Worm (Caenorhabditis elegans) whole organism, L1 larva: ENCODE data around the gene srw-127.

Experiments
- C34B4.2 ChIP-seq: sonication (generic microtip); optimal IDR thresholded peaks from 2 replicates; lab custom pipeline; 2017; ENCODE audit warnings: mild to moderate bottlenecking, missing genetic modification characterization, missing compliant biosample characterization
- Y116A8C.19 ChIP-seq: sonication (generic microtip); optimal IDR thresholded peaks from 2 replicates; lab custom pipeline; 2016; ENCODE audit warnings: missing compliant biosample characterization, missing genetic modification characterization, borderline replicate concordance
- blmp-1 ChIP-seq: fragments of 150-350 bp; optimal IDR thresholded peaks from 2 replicates; lab custom pipeline; 2014; ENCODE audit warnings: missing biosample characterization, missing genetic modification characterization
- ceh-8 ChIP-seq: fragments of 200-800 bp; sonication (Bioruptor generic); optimal IDR thresholded peaks from 2 replicates; lab custom pipeline; 2018; ENCODE audit warnings: mild to moderate bottlenecking, missing genetic modification characterization, moderate library complexity, missing compliant biosample characterization
- ceh-82 ChIP-seq, 3 experiments: fragments of 150-350 bp in 1 of 3; sonication (generic microtip) in 2 of 3; optimal IDR thresholded peaks; 2 replicates each; lab custom pipeline; 2014 to 2017; ENCODE audit warnings: missing biosample characterization in 3 of 3, missing genetic modification characterization in 3 of 3
- efl-1 ChIP-seq, 4 experiments: fragments of 150-350 bp; optimal IDR thresholded peaks in 3 of 4; peaks in 1 of 4; 1 replicate in 1 of 4; 2 replicates in 3 of 4; lab custom pipeline; 2014; ENCODE audit warnings: missing biosample characterization in 2 of 4, missing genetic modification characterization in 2 of 4, missing genetic modification reagents in 2 of 4
- egl-13 ChIP-seq: sonication (generic microtip); optimal IDR thresholded peaks from 2 replicates; lab custom pipeline; 2016; ENCODE audit warnings: missing genotype, missing genetic modification reagents, missing genetic modification characterization, missing compliant biosample characterization
- elt-2 ChIP-seq: sonication (generic microtip); optimal IDR thresholded peaks from 2 replicates; lab custom pipeline; 2016; ENCODE audit warnings: missing genetic modification characterization, mild to moderate bottlenecking, inconsistent platforms, missing compliant biosample characterization, missing genetic modification reagents
- ets-5 ChIP-seq: fragments of 200-800 bp; sonication (Bioruptor generic); IDR thresholded peaks from 2 replicates; pipeline ENCODE4 v1.3.6; 2022; ENCODE audit warnings: missing genetic modification characterization, missing compliant biosample characterization
- fkh-4 ChIP-seq: sonication (generic microtip); optimal IDR thresholded peaks from 2 replicates; lab custom pipeline; 2016; ENCODE audit warnings: missing compliant biosample characterization, missing genetic modification characterization, borderline replicate concordance
- fos-1 ChIP-seq: fragments of 150-350 bp; optimal IDR thresholded peaks from 2 replicates; lab custom pipeline; 2014; ENCODE audit warnings: missing biosample characterization, missing genetic modification characterization
- hpl-2 ChIP-seq: fragments of 150-350 bp; optimal IDR thresholded peaks from 2 replicates; lab custom pipeline; 2014; ENCODE audit warnings: missing biosample characterization, missing genetic modification reagents, missing genetic modification characterization
- isw-1 ChIP-seq: fragments of 200-800 bp; sonication (Bioruptor generic); IDR thresholded peaks from 2 replicates; pipeline ENCODE4 v1.3.6; 2022; ENCODE audit warnings: missing genetic modification characterization, missing compliant biosample characterization
- lin-14 ChIP-seq: fragments of 200-800 bp; sonication (Bioruptor generic); optimal IDR thresholded peaks from 2 replicates; lab custom pipeline; 2018; ENCODE audit warnings: mild to moderate bottlenecking, missing genetic modification characterization, moderate library complexity, missing compliant biosample characterization
- lin-15B ChIP-seq: fragments of 150-350 bp; sonication (generic microtip); optimal IDR thresholded peaks from 3 replicates; lab custom pipeline; 2014; ENCODE audit warnings: missing biosample characterization, missing genetic modification characterization
- lin-39 ChIP-seq: fragments of 150-350 bp; optimal IDR thresholded peaks from 2 replicates; lab custom pipeline; 2014; ENCODE audit warnings: missing biosample characterization, missing genetic modification reagents, missing genetic modification characterization
- lir-3 ChIP-seq: sonication (generic microtip); optimal IDR thresholded peaks from 2 replicates; lab custom pipeline; 2016; ENCODE audit warnings: mild to moderate bottlenecking, missing genetic modification characterization, moderate library complexity, missing compliant biosample characterization; ENCODE audit not compliant: poor library complexity
- lsy-2 ChIP-seq, 2 experiments: fragments of 150-350 bp; optimal IDR thresholded peaks; 2 replicates each; lab custom pipeline; 2014; ENCODE audit warnings: missing biosample characterization in 2 of 2, missing genetic modification characterization in 2 of 2
- mef-2 ChIP-seq: fragments of 150-350 bp; optimal IDR thresholded peaks from 2 replicates; lab custom pipeline; 2014; ENCODE audit warnings: missing biosample characterization, missing genetic modification characterization
- nhr-12 ChIP-seq: sonication (generic microtip); optimal IDR thresholded peaks from 2 replicates; lab custom pipeline; 2017; ENCODE audit warnings: missing biosample characterization, missing genetic modification characterization
- nhr-19 ChIP-seq: fragments of 200-800 bp; sonication (Bioruptor generic); conservative IDR thresholded peaks from 2 replicates; pipeline ENCODE4 v1.3.6; 2022; ENCODE audit warnings: missing genetic modification characterization, missing compliant biosample characterization
- nhr-20 ChIP-seq: sonication (generic microtip); optimal IDR thresholded peaks from 2 replicates; lab custom pipeline; 2016; ENCODE audit warnings: mild to moderate bottlenecking, missing genetic modification characterization, missing compliant biosample characterization
- nhr-47 ChIP-seq: sonication (generic microtip); optimal IDR thresholded peaks from 2 replicates; lab custom pipeline; 2016; ENCODE audit warnings: mild to moderate bottlenecking, missing genetic modification characterization, moderate library complexity, missing compliant biosample characterization
- nhr-71 ChIP-seq: sonication (generic microtip); optimal IDR thresholded peaks from 2 replicates; lab custom pipeline; 2016; ENCODE audit warnings: mild to moderate bottlenecking, missing genetic modification characterization, moderate library complexity, missing compliant biosample characterization
- nhr-76 ChIP-seq: sonication (generic microtip); optimal IDR thresholded peaks from 2 replicates; lab custom pipeline; 2017; ENCODE audit warnings: missing biosample characterization, missing genetic modification characterization
- nhr-90 ChIP-seq: sonication (generic microtip); optimal IDR thresholded peaks from 2 replicates; lab custom pipeline; 2016; ENCODE audit warnings: mild to moderate bottlenecking, missing genetic modification characterization, missing compliant biosample characterization; ENCODE audit not compliant: poor library complexity
- rnt-1 ChIP-seq: sonication (generic microtip); optimal IDR thresholded peaks from 2 replicates; lab custom pipeline; 2016; ENCODE audit warnings: mild to moderate bottlenecking, missing genetic modification characterization, moderate library complexity, missing compliant biosample characterization
- skn-1 ChIP-seq: fragments of 150-350 bp; optimal IDR thresholded peaks from 2 replicates; lab custom pipeline; 2014; ENCODE audit warnings: missing biosample characterization, missing genetic modification characterization
- snpc-4 ChIP-seq: fragments of 150-350 bp; optimal IDR thresholded peaks from 2 replicates; lab custom pipeline; 2014; ENCODE audit warnings: missing biosample characterization, missing genetic modification characterization
- sox-4 ChIP-seq: sonication (generic microtip); optimal IDR thresholded peaks from 2 replicates; lab custom pipeline; 2016; ENCODE audit warnings: missing genetic modification characterization, missing compliant biosample characterization
- sup-37 ChIP-seq: fragments of 200-800 bp; sonication (Bioruptor generic); optimal IDR thresholded peaks from 2 replicates; lab custom pipeline; 2018; ENCODE audit warnings: mild to moderate bottlenecking, missing genetic modification characterization, missing compliant biosample characterization
- swsn-7 ChIP-seq: sonication (generic microtip); optimal IDR thresholded peaks from 2 replicates; lab custom pipeline; 2016; ENCODE audit warnings: missing genetic modification characterization, missing compliant biosample characterization
- unc-130 ChIP-seq: fragments of 150-350 bp; optimal IDR thresholded peaks from 2 replicates; lab custom pipeline; 2017; ENCODE audit warnings: missing biosample characterization, missing genetic modification characterization, inconsistent platforms
- unc-30 ChIP-seq: sonication (generic microtip); optimal IDR thresholded peaks from 2 replicates; lab custom pipeline; 2017; ENCODE audit warnings: missing biosample characterization, missing genetic modification characterization
- unc-98 ChIP-seq: fragments of 200-800 bp; sonication (Bioruptor generic); IDR thresholded peaks from 2 replicates; pipeline ENCODE4 v1.3.6; 2022; ENCODE audit warnings: missing genetic modification characterization, missing compliant biosample characterization
- vab-15 ChIP-seq: sonication (generic microtip); optimal IDR thresholded peaks from 2 replicates; lab custom pipeline; 2017; ENCODE audit warnings: missing genotype, mild to moderate bottlenecking, missing genetic modification characterization, missing compliant biosample characterization
- zag-1 ChIP-seq: fragments of 150-350 bp; optimal IDR thresholded peaks from 2 replicates; lab custom pipeline; 2014; ENCODE audit warnings: missing biosample characterization, missing genetic modification characterization
- zip-4 ChIP-seq: fragments of 200-800 bp; sonication (Bioruptor generic); optimal IDR thresholded peaks from 2 replicates; lab custom pipeline; 2018; ENCODE audit warnings: mild to moderate bottlenecking, missing genetic modification characterization, moderate library complexity, missing compliant biosample characterization

srw-127 gene

DNA sequence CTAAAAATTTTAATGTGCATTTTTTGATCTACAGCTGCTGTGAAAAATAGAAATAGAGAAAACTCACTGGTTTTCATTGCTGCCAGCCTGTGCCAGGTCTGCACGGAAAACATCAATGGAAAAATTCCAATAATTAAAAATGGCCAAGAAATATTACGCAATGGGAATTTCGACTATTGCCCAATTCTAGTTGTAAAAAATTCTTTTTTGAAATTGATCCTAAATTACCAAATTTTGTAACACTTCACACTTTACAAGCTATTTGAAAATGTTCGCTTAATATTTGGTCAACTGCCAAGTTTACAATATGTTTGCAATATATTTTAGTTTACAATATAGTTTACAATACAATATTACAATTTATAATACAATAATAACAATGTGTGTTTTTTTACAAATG lies 12.0 kb upstream of the srw-127 start:
- TF ChIP-seq mef-2 (tag; lab: Kevin White, UChicago), result no peak
- peak; percentile 1 for TF ChIP-seq elt-2 (tag; lab: Kevin White, UChicago)
- no peak for TF ChIP-seq efl-1 (optimal IDR thresholded peaks at IDR 0.05; lab: Kevin White, UChicago)
- peak in 1 of 2 experiments; percentile 75 for TF ChIP-seq efl-1 (GFP tag; optimal IDR thresholded peaks at IDR 0.05 in 1 of 2; lab: Kevin White, UChicago)
- no peak for TF ChIP-seq ets-5 (GFP tag; lab: Robert Waterston, UW)
- TF ChIP-seq unc-30, result no peak
- TF ChIP-seq zip-4 (GFP tag; lab: Kevin White, UChicago), result no peak
- no peak for TF ChIP-seq Y116A8C.19 (tag; lab: Kevin White, UChicago)
- TF ChIP-seq unc-98 (GFP tag; lab: Robert Waterston, UW), result no peak
- TF ChIP-seq sox-4, result no peak
- TF ChIP-seq C34B4.2 (tag; lab: Kevin White, UChicago), result no peak
- no peak for TF ChIP-seq nhr-20 (tag; lab: Kevin White, UChicago)
- TF ChIP-seq fos-1 (tag; lab: Kevin White, UChicago), result no peak
- no peak for TF ChIP-seq nhr-12 (tag; lab: Kevin White, UChicago)

DNA sequence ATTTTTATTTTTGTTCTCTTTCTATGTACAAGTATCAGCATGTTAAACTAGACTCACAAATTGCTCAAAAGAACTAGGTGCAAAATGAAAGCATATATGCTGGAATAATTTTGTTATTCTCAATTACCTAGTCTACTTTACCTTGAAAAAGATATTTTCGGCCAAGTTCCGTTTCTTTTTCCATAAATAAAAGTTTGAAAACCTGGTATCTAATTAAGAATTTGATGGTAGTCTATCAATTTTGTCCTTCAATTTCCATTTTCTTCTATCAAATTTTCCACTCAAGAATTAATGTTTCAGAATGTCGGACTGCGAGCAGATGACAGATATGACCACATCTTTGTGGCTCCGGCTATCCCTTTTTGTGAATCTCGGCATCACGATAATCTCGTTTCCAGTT lies 8.9 kb upstream of the srw-127 start, which contains the start of gene srab-4:
Gene srab-4, plus strand, starts transcription at position 301 of the 400 bp plus-strand sequence.
- no peak for TF ChIP-seq isw-1 (GFP tag; lab: Robert Waterston, UW)
- TF ChIP-seq nhr-19 (GFP tag; lab: Robert Waterston, UW), result no peak
- TF ChIP-seq nhr-76 (tag; lab: Kevin White, UChicago), result no peak
- no peak for TF ChIP-seq rnt-1 (tag; lab: Kevin White, UChicago)
- no peak for TF ChIP-seq ceh-82 (tag; optimal IDR thresholded peaks at IDR 0.05; lab: Kevin White, UChicago)
- no peak for TF ChIP-seq blmp-1 (tag; lab: Kevin White, UChicago)
- TF ChIP-seq fkh-4 (tag; lab: Kevin White, UChicago), result no peak
- no peak for TF ChIP-seq skn-1 (tag; lab: Kevin White, UChicago)
- TF ChIP-seq lir-3 (tag; lab: Kevin White, UChicago), result no peak
- TF ChIP-seq hpl-2 (GFP tag; lab: Kevin White, UChicago), result no peak
- TF ChIP-seq vab-15, result no peak

DNA sequence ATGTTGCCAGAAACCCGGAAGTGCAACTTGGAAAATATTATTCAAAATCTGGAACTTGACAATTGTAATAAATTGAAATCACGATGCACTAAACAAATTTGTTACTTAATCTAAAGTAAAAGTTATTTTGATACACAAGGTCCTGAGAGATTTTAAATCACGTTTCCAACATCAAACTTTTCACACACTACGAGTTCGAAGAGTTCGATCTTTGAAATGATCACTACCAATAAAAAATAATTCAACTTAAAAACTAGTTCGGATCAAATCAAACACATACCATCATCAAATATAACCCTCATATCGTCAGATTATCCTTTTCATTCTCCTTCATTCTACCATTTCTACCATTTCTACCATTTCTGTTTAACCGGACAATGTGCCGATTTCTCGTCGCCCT lies 6.8 kb upstream of the srw-127 start, which contains the start of gene spig-10:
Gene spig-10, plus strand, starts transcription at position 301 of the 400 bp plus-strand sequence.
- no peak for TF ChIP-seq snpc-4 (tag; lab: Kevin White, UChicago)
- no peak for TF ChIP-seq sup-37 (GFP tag; lab: Kevin White, UChicago)
- TF ChIP-seq ceh-82 (tag; optimal IDR thresholded peaks at IDR 0.05; lab: Kevin White, UChicago), result no peak
- no peak for TF ChIP-seq swsn-7 (tag; lab: Kevin White, UChicago)
- no peak for TF ChIP-seq nhr-90 (tag; lab: Kevin White, UChicago)
- no peak for TF ChIP-seq lin-14
- TF ChIP-seq lsy-2 (tag; optimal IDR thresholded peaks at IDR 0.05; lab: Kevin White, UChicago), result no peak
- no peak for TF ChIP-seq unc-130 (tag; lab: Kevin White, UChicago)
- TF ChIP-seq lin-39 (tag; lab: Kevin White, UChicago), result no peak
- no peak for TF ChIP-seq nhr-19 (GFP tag; lab: Robert Waterston, UW)
- no peak for TF ChIP-seq nhr-47 (tag; lab: Kevin White, UChicago)
- no peak for TF ChIP-seq zip-4 (GFP tag; lab: Kevin White, UChicago)
- TF ChIP-seq nhr-71 (tag; lab: Kevin White, UChicago), result no peak
- TF ChIP-seq lin-15B (tag; lab: Kevin White, UChicago), result no peak
- TF ChIP-seq zag-1 (tag; lab: Kevin White, UChicago), result no peak
- TF ChIP-seq isw-1 (GFP tag; lab: Robert Waterston, UW), result no peak
- TF ChIP-seq ceh-8, result no peak
- no peak for TF ChIP-seq unc-98 (GFP tag; lab: Robert Waterston, UW)
- TF ChIP-seq egl-13, result no peak
- TF ChIP-seq, all 84 proteins: peak for 0
